Fruit fly (Drosophila melanogaster) whole organism, pupa: ENCODE measurements around the gene CG2260.

ENCODE experiments used
- CG10348 ChIP-seq: fragments of 200-800 bp; sonication (Bioruptor generic); IDR thresholded peaks from 2 replicates; pipeline ENCODE4 v1.3.6; 2022; ENCODE audit warnings: missing biosample characterization, missing genetic modification characterization
- CG12605 ChIP-seq: fragments of 200-800 bp; sonication (Bioruptor generic); IDR thresholded peaks from 2 replicates; pipeline ENCODE4 v1.3.6; 2022; ENCODE audit warnings: missing biosample characterization, missing genetic modification characterization
- CG15710 ChIP-seq: fragments of 200-800 bp; sonication (Bioruptor generic); optimal IDR thresholded peaks from 2 replicates; lab custom pipeline; 2018; ENCODE audit warnings: missing biosample characterization, mild to moderate bottlenecking, missing genetic modification characterization, moderate library complexity
- CG17806 ChIP-seq: fragments of 200-800 bp; sonication (Bioruptor generic); optimal IDR thresholded peaks from 2 replicates; lab custom pipeline; 2018; ENCODE audit warnings: missing biosample characterization, mild to moderate bottlenecking, missing genetic modification characterization, moderate library complexity
- CG32121 ChIP-seq: fragments of 200-800 bp; sonication (Bioruptor generic); IDR thresholded peaks from 2 replicates; pipeline ENCODE4 v1.3.6; 2022; ENCODE audit warnings: missing biosample characterization, missing genetic modification characterization
- CG34367 ChIP-seq: fragments of 200-800 bp; sonication (Bioruptor generic); optimal IDR thresholded peaks from 2 replicates; lab custom pipeline; 2018; ENCODE audit warnings: missing biosample characterization, mild to moderate bottlenecking, missing genetic modification characterization
- CG4496 ChIP-seq: fragments of 200-800 bp; sonication (Bioruptor generic); IDR thresholded peaks from 3 replicates; pipeline ENCODE4 v1.3.6; 2022; ENCODE audit warnings: missing biosample characterization, missing genetic modification characterization
- D1 ChIP-seq: fragments of 200-800 bp; sonication (Bioruptor generic); optimal IDR thresholded peaks from 2 replicates; lab custom pipeline; 2018; ENCODE audit warnings: missing biosample characterization, mild to moderate bottlenecking, missing genetic modification characterization, moderate library complexity
- EcR ChIP-seq: fragments of 200-800 bp; sonication (Bioruptor generic); optimal IDR thresholded peaks from 3 replicates; lab custom pipeline; 2019; ENCODE audit warnings: missing biosample characterization, missing genetic modification characterization, mild to moderate bottlenecking, moderate library complexity, missing genetic modification reagents
- Pif1A ChIP-seq: fragments of 200-800 bp; sonication (Bioruptor generic); optimal IDR thresholded peaks from 3 replicates; lab custom pipeline; 2016; ENCODE audit warnings: missing biosample characterization, missing genetic modification characterization

- TF ChIP-seq CG17806 (peak; percentile 95), D1 (peak; percentile 87), CG4496 (peak; percentile 95), CG12605 (GFP tag; lab: Robert Waterston, UW) (peak; percentile 90), EcR (no peak), CG15710 (tag; lab: Kevin White, UChicago) (peak; percentile 97), CG10348 (GFP tag; lab: Robert Waterston, UW) (peak; percentile 85), CG32121 (GFP tag; lab: Robert Waterston, UW) (peak; percentile 95), CG34367 (tag; lab: Kevin White, UChicago) (peak; percentile 92), Pif1A (GFP tag; lab: Kevin White, UChicago) (peak; percentile 91)
Observed at dm6 chrX:8092075-8092682, 28.8 kb downstream of the CG2260 start.
